Fruit fly (Drosophila melanogaster): ENCODE results near the gene Kr-h2.

dm6 chr2L:6082157-6082645 is 11.4 kb downstream of the Kr-h2 start, which contains the start of gene Kr-h1:
- TF ChIP-seq Sin3A (optimal IDR thresholded peaks at IDR 0.05) = no peak
- TF ChIP-seq psq (optimal IDR thresholded peaks at IDR 0.05) = no peak
- TF ChIP-seq h (optimal IDR thresholded peaks at IDR 0.05) = no peak
- no peak for TF ChIP-seq ttk (optimal IDR thresholded peaks at IDR 0.05)
- no peak for TF ChIP-seq insv (optimal IDR thresholded peaks at IDR 0.05)

Data from Kc167 (cell line).